Worm (Caenorhabditis elegans) whole organism, early embryonic: Measurements from ENCODE around the gene T03F6.9.

Experiments used
- B0310.2 ChIP-seq: sonication (generic microtip); optimal IDR thresholded peaks from 2 replicates; lab custom pipeline; 2016; ENCODE audit warnings: mild to moderate bottlenecking, missing genetic modification characterization, missing compliant biosample characterization
- F13C5.2 ChIP-seq: sonication (generic microtip); optimal IDR thresholded peaks from 2 replicates; lab custom pipeline; 2017; ENCODE audit warnings: mild to moderate bottlenecking, missing genetic modification characterization, inconsistent platforms, missing compliant biosample characterization
- aly-1 ChIP-seq: sonication (generic microtip); optimal IDR thresholded peaks from 2 replicates; lab custom pipeline; 2016; ENCODE audit warnings: missing genetic modification characterization, missing compliant biosample characterization
- ama-1 ChIP-seq: fragments of 150-350 bp; optimal IDR thresholded peaks from 2 replicates; lab custom pipeline; 2014
- ceh-13 ChIP-seq: fragments of 200-800 bp; sonication (Bioruptor generic); optimal IDR thresholded peaks from 2 replicates; lab custom pipeline; 2018; ENCODE audit warnings: mild to moderate bottlenecking, missing genetic modification characterization, missing compliant biosample characterization
- ceh-36 ChIP-seq: sonication (generic microtip); optimal IDR thresholded peaks from 2 replicates; lab custom pipeline; 2016; ENCODE audit warnings: missing genetic modification characterization, inconsistent platforms, missing compliant biosample characterization
- ets-7 ChIP-seq: sonication (generic microtip); optimal IDR thresholded peaks from 2 replicates; lab custom pipeline; 2016; ENCODE audit warnings: missing genotype, missing genetic modification characterization, missing compliant biosample characterization
- flt-1 ChIP-seq: fragments of 200-800 bp; sonication (Bioruptor generic); IDR thresholded peaks from 2 replicates; pipeline ENCODE4 v1.3.6; 2022; ENCODE audit warnings: missing genetic modification characterization, missing compliant biosample characterization
- hmbx-1 ChIP-seq: sonication (generic microtip); optimal IDR thresholded peaks from 2 replicates; lab custom pipeline; 2016; ENCODE audit warnings: mild to moderate bottlenecking, missing genetic modification characterization, missing compliant biosample characterization
- hmg-4 ChIP-seq: fragments of 200-800 bp; sonication (Bioruptor generic); optimal IDR thresholded peaks from 2 replicates; lab custom pipeline; 2018; ENCODE audit warnings: mild to moderate bottlenecking, missing genetic modification characterization, missing compliant biosample characterization
- hnd-1 ChIP-seq: sonication (generic microtip); optimal IDR thresholded peaks from 2 replicates; lab custom pipeline; 2016; ENCODE audit warnings: missing genetic modification characterization, missing compliant biosample characterization
- pes-1 ChIP-seq: fragments of 200-800 bp; sonication (Bioruptor generic); IDR thresholded peaks from 2 replicates; pipeline ENCODE4 v1.3.6; 2022; ENCODE audit warnings: missing genetic modification reagents, missing genetic modification characterization, missing compliant biosample characterization
- scrt-1 ChIP-seq: fragments of 200-800 bp; sonication (Bioruptor generic); IDR thresholded peaks from 2 replicates; pipeline ENCODE4 v1.3.6; 2022; ENCODE audit warnings: missing genetic modification characterization, missing compliant biosample characterization
- sea-1 ChIP-seq: fragments of 200-800 bp; sonication (Bioruptor generic); conservative IDR thresholded peaks from 2 replicates; pipeline ENCODE4 v1.3.6; 2022; ENCODE audit warnings: missing genetic modification characterization, missing compliant biosample characterization
- tbx-11 ChIP-seq: fragments of 200-800 bp; sonication (Bioruptor generic); IDR thresholded peaks from 2 replicates; pipeline ENCODE4 v1.3.6; 2022; ENCODE audit warnings: missing genetic modification characterization, missing compliant biosample characterization
- tbx-37 ChIP-seq: fragments of 200-800 bp; sonication (Bioruptor generic); conservative IDR thresholded peaks from 2 replicates; pipeline ENCODE4 v1.3.6; 2022; ENCODE audit warnings: missing genetic modification reagents, missing genetic modification characterization, missing compliant biosample characterization
- tra-4 ChIP-seq: sonication (generic microtip); optimal IDR thresholded peaks from 2 replicates; lab custom pipeline; 2017; ENCODE audit warnings: missing genetic modification characterization, missing compliant biosample characterization

Gene T03F6.9

DNA sequence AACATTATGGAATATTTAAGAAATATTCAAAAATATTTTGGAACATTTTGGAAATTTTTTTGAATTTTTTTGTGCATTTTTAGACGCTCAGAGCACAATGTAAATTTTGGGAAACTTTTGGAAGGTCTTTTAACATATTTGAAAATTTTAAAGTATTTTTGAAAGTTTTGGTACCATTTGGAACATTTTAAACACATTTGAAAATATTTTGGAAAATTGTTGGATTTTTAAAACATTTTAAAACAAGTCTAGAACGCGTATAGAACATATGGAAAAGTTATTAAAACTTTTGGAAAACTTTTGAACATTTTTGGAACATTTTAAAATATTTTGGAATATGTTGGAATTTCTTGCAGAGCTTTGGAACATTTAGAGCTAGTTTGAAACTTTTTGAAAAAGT, 37.1 kb downstream of the T03F6.9 start, which contains the start of gene sdz-20:
sdz-20 (plus strand) TSS at position 301 of the 400 bp plus-strand sequence.
- TF ChIP-seq scrt-1 (GFP tag; lab: Robert Waterston, UW), result no peak
- TF ChIP-seq ets-7, result no peak
- no peak for TF ChIP-seq hmbx-1 (tag; lab: Kevin White, UChicago)
- no peak for TF ChIP-seq tra-4 (tag; lab: Kevin White, UChicago)
- TF ChIP-seq sea-1 (GFP tag; lab: Robert Waterston, UW), result no peak
- TF ChIP-seq pes-1 (GFP tag; lab: Robert Waterston, UW), result no peak
- TF ChIP-seq aly-1, result no peak
- TF ChIP-seq tbx-37, result no peak
- no peak for TF ChIP-seq tbx-11 (GFP tag; lab: Robert Waterston, UW)
- no peak for TF ChIP-seq B0310.2 (tag; lab: Kevin White, UChicago)
- TF ChIP-seq ceh-13 (GFP tag; lab: Kevin White, UChicago), result no peak
- no peak for TF ChIP-seq F13C5.2 (tag; lab: Kevin White, UChicago)
- TF ChIP-seq hnd-1, result no peak
- TF ChIP-seq ceh-36, result no peak

DNA sequence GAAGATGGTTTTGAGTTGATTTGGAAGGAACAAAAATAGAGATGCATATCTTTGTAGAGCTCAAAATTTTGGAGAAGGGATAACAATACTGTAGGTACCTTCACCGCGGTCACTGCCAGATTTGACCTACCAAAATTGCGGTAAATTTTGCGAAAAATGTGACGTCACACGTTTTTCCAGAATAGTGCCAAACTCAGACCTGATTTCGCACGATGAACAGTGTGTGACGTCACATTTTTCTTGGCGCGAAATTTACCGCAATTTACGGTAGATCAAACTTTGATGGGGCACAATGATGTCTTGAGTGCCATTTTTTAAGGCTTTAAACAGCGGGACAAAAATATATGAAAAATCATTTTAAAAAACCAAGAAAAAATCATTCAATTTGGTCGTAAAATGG, 42.0 kb downstream of the T03F6.9 start:
- TF ChIP-seq tbx-37 (no peak), ets-7 (no peak), aly-1 (no peak), hnd-1 (no peak), ceh-13 (GFP tag; lab: Kevin White, UChicago) (no peak), B0310.2 (tag; lab: Kevin White, UChicago) (no peak), tbx-11 (GFP tag; lab: Robert Waterston, UW) (no peak), F13C5.2 (tag; lab: Kevin White, UChicago) (no peak), pes-1 (GFP tag; lab: Robert Waterston, UW) (no peak), ama-1 (lab: Kevin White, UChicago) (no peak), sea-1 (GFP tag; lab: Robert Waterston, UW) (no peak), ceh-36 (no peak), flt-1 (GFP tag; lab: Robert Waterston, UW) (no peak), hmbx-1 (tag; lab: Kevin White, UChicago) (no peak), scrt-1 (GFP tag; lab: Robert Waterston, UW) (no peak)

ce11 chrIII:13324739-13325138, 46.1 kb downstream of the T03F6.9 start, which contains the start of gene F53A2.1:
TSS of gene F53A2.1 (minus strand) at chrIII:13324839.
- TF ChIP-seq hnd-1, result no peak
- no peak for TF ChIP-seq tra-4 (tag; lab: Kevin White, UChicago)
- TF ChIP-seq aly-1, result no peak
- no peak for TF ChIP-seq sea-1 (GFP tag; lab: Robert Waterston, UW)
- TF ChIP-seq ceh-13 (GFP tag; lab: Kevin White, UChicago), result no peak
- TF ChIP-seq ets-7, result no peak
- TF ChIP-seq scrt-1 (GFP tag; lab: Robert Waterston, UW), result no peak
- no peak for TF ChIP-seq ama-1 (lab: Kevin White, UChicago)
- TF ChIP-seq tbx-37, result no peak
- no peak for TF ChIP-seq B0310.2 (tag; lab: Kevin White, UChicago)

DNA sequence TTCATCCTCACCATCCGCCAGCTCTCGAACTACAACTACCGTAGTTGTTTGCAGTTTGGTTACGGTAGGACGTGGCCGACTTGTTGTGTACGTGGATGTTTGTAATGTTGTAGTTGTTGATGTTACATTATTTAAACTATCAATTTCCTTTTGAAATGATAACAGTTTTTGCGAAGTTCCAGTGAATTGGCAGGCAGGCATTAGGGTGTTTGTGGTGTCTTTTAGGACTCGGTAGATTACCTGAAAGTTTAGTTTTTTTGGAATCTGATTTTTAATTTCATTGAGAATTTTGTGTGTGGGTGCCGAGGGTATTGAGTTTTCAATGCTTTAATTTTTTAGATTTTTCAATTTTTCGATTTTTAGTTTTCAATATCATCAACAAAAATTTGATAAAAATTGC, 48.3 kb downstream of the T03F6.9 start, which contains the start of gene F53A2.11:
F53A2.11 (minus strand) TSS at position 101 of the 400 bp plus-strand sequence.
- TF ChIP-seq ceh-36 (no peak), scrt-1 (GFP tag; lab: Robert Waterston, UW) (no peak), tbx-11 (GFP tag; lab: Robert Waterston, UW) (no peak), F13C5.2 (tag; lab: Kevin White, UChicago) (no peak), ceh-13 (GFP tag; lab: Kevin White, UChicago) (no peak), hnd-1 (no peak), hmbx-1 (tag; lab: Kevin White, UChicago) (no peak), ets-7 (no peak), ama-1 (lab: Kevin White, UChicago) (no peak), aly-1 (no peak), hmg-4 (GFP tag; lab: Kevin White, UChicago) (no peak)
